Fruit fly (Drosophila melanogaster) whole organism, embryonic: ENCODE measurements around the gene Snx1.

Source experiments
- Aef1 ChIP-seq: fragments of 200-800 bp; sonication (Bioruptor generic); IDR thresholded peaks from 3 replicates; pipeline ENCODE4 v1.3.6; 2022; ENCODE audit warnings: missing biosample characterization, missing genetic modification characterization
- Atf-2 ChIP-seq: fragments of 200-800 bp; sonication (Bioruptor generic); optimal IDR thresholded peaks from 2 replicates; lab custom pipeline; 2016; ENCODE audit warnings: missing biosample characterization, missing genetic modification characterization
- Atf3 ChIP-seq: fragments of 200-800 bp; sonication (Bioruptor generic); optimal IDR thresholded peaks from 3 replicates; lab custom pipeline; 2016; ENCODE audit warnings: missing biosample characterization, missing genetic modification characterization
- B-H1 ChIP-seq: fragments of 200-800 bp; sonication (Bioruptor generic); IDR thresholded peaks from 3 replicates; pipeline ENCODE4 v1.3.6; 2022; ENCODE audit warnings: missing biosample characterization, missing genetic modification characterization
- CG11696 ChIP-seq: fragments of 200-800 bp; sonication (Bioruptor generic); IDR thresholded peaks from 2 replicates; pipeline ENCODE4 v1.3.6; 2022; ENCODE audit warnings: missing biosample characterization, missing genetic modification characterization
- CG11723 ChIP-seq: fragments of 200-800 bp; sonication (Bioruptor generic); optimal IDR thresholded peaks from 2 replicates; lab custom pipeline; 2017; ENCODE audit warnings: missing biosample characterization, mild to moderate bottlenecking, missing genetic modification characterization
- CG12659 ChIP-seq: fragments of 200-800 bp; sonication (Bioruptor generic); optimal IDR thresholded peaks from 3 replicates; lab custom pipeline; 2017; ENCODE audit warnings: mild to moderate bottlenecking, missing biosample characterization, missing genetic modification reagents, missing genetic modification characterization
- CG12769 ChIP-seq: fragments of 200-800 bp; sonication (Bioruptor generic); optimal IDR thresholded peaks from 2 replicates; lab custom pipeline; 2019; ENCODE audit warnings: missing biosample characterization, mild to moderate bottlenecking, missing genetic modification characterization, moderate library complexity
- CG14050 ChIP-seq: fragments of 200-800 bp; sonication (Bioruptor generic); IDR thresholded peaks from 3 replicates; pipeline ENCODE4 v1.3.6; 2022; ENCODE audit warnings: missing biosample characterization, missing genetic modification characterization
- CG14441 ChIP-seq: fragments of 200-800 bp; sonication (Bioruptor generic); IDR thresholded peaks from 2 replicates; pipeline ENCODE4 v1.3.6; 2022; ENCODE audit warnings: missing biosample characterization, missing genetic modification characterization
- CG14710 ChIP-seq: fragments of 200-800 bp; sonication (Bioruptor generic); optimal IDR thresholded peaks from 3 replicates; lab custom pipeline; 2019; ENCODE audit warnings: missing biosample characterization, mild to moderate bottlenecking, missing genetic modification characterization, moderate library complexity
- CG16863 ChIP-seq: fragments of 200-800 bp; sonication (Bioruptor generic); optimal IDR thresholded peaks from 3 replicates; lab custom pipeline; 2016; ENCODE audit warnings: missing biosample characterization, missing genetic modification characterization
- CG17385 ChIP-seq: fragments of 200-800 bp; sonication (Bioruptor generic); optimal IDR thresholded peaks from 3 replicates; lab custom pipeline; 2018; ENCODE audit warnings: missing biosample characterization, mild to moderate bottlenecking, missing genetic modification characterization
- CG30020 ChIP-seq: fragments of 200-800 bp; optimal IDR thresholded peaks from 2 replicates; lab custom pipeline; 2019; ENCODE audit warnings: missing biosample characterization, mild to moderate bottlenecking, missing genetic modification characterization, moderate library complexity
- CG31441 ChIP-seq: fragments of 200-800 bp; sonication (Bioruptor generic); IDR thresholded peaks from 2 replicates; pipeline ENCODE4 v1.3.6; 2022; ENCODE audit warnings: missing biosample characterization, missing genetic modification characterization
- CG4424 ChIP-seq: fragments of 200-800 bp; sonication (Bioruptor generic); optimal IDR thresholded peaks from 3 replicates; lab custom pipeline; 2016; ENCODE audit warnings: missing biosample characterization, missing genetic modification characterization
- CG5245 ChIP-seq: fragments of 200-800 bp; sonication (Bioruptor generic); optimal IDR thresholded peaks from 3 replicates; lab custom pipeline; 2016; ENCODE audit warnings: missing biosample characterization, missing genetic modification characterization
- CG7839 ChIP-seq: fragments of 200-800 bp; sonication (Bioruptor generic); optimal IDR thresholded peaks from 3 replicates; lab custom pipeline; 2018; ENCODE audit warnings: missing biosample characterization, mild to moderate bottlenecking, missing genetic modification characterization, moderate library complexity
- CG9817 ChIP-seq: fragments of 200-800 bp; sonication (Bioruptor generic); optimal IDR thresholded peaks from 2 replicates; lab custom pipeline; 2018; ENCODE audit warnings: missing biosample characterization, mild to moderate bottlenecking, missing genetic modification characterization, moderate library complexity
- Dll ChIP-seq: fragments of 200-800 bp; sonication (Bioruptor generic); IDR thresholded peaks from 4 replicates; pipeline ENCODE4 v1.3.6; 2022; ENCODE audit warnings: missing biosample characterization, missing genetic modification characterization; ENCODE audit not compliant: partially characterized antibody
- E2f2 ChIP-seq: fragments of 200-800 bp; sonication (Bioruptor generic); IDR thresholded peaks from 2 replicates; pipeline ENCODE4 v1.3.6; 2022; ENCODE audit warnings: missing biosample characterization, missing genetic modification characterization
- Ets65A ChIP-seq: fragments of 200-800 bp; sonication (Bioruptor generic); peaks from one replicate; lab custom pipeline; 2016; ENCODE audit warnings: missing biosample characterization, missing genetic modification characterization
- MBD-R2 ChIP-seq: fragments of 200-800 bp; sonication (Bioruptor generic); IDR thresholded peaks from 2 replicates; pipeline ENCODE4 v1.3.6; 2022; ENCODE audit warnings: missing biosample characterization, missing genetic modification characterization
- Med ChIP-seq: fragments of 200-800 bp; sonication (Bioruptor generic); peaks from one replicate; lab custom pipeline; 2016; ENCODE audit warnings: missing biosample characterization, missing genetic modification characterization, mild to moderate bottlenecking, inconsistent platforms, moderate library complexity
- Oaz ChIP-seq: fragments of 200-800 bp; sonication (Bioruptor generic); IDR thresholded peaks from 2 replicates; pipeline ENCODE4 v1.3.6; 2022; ENCODE audit warnings: missing biosample characterization, missing genetic modification characterization
- Oli ChIP-seq: fragments of 200-800 bp; sonication (Bioruptor generic); optimal IDR thresholded peaks from 2 replicates; lab custom pipeline; 2018; ENCODE audit warnings: missing biosample characterization, mild to moderate bottlenecking, missing genetic modification characterization, moderate library complexity
- PHDP ChIP-seq: fragments of 200-800 bp; sonication (Bioruptor generic); optimal IDR thresholded peaks from 3 replicates; lab custom pipeline; 2018; ENCODE audit warnings: missing biosample characterization, mild to moderate bottlenecking, missing genetic modification characterization, moderate library complexity
- Six4 ChIP-seq: fragments of 200-800 bp; sonication (Bioruptor generic); optimal IDR thresholded peaks from 2 replicates; lab custom pipeline; 2016; ENCODE audit warnings: missing biosample characterization, missing genetic modification characterization
- Sox100B ChIP-seq: fragments of 200-800 bp; sonication (Bioruptor generic); optimal IDR thresholded peaks from 3 replicates; lab custom pipeline; 2018; ENCODE audit warnings: missing biosample characterization, mild to moderate bottlenecking, missing genetic modification characterization
- Sry-δ ChIP-seq: fragments of 200-800 bp; sonication (Bioruptor generic); optimal IDR thresholded peaks from 2 replicates; lab custom pipeline; 2016; ENCODE audit warnings: missing biosample characterization, missing genetic modification characterization
- ap ChIP-seq: fragments of 200-800 bp; sonication (Bioruptor generic); IDR thresholded peaks from 2 replicates; pipeline ENCODE4 v1.3.6; 2022; ENCODE audit warnings: missing biosample characterization, missing genetic modification characterization
- ase ChIP-seq: fragments of 200-800 bp; sonication (Bioruptor generic); IDR thresholded peaks from 3 replicates; pipeline ENCODE4 v1.3.6; 2022; ENCODE audit warnings: missing biosample characterization, missing genetic modification characterization
- ash1 ChIP-seq: fragments of 200-800 bp; sonication (Bioruptor generic); optimal IDR thresholded peaks from 2 replicates; lab custom pipeline; 2018; ENCODE audit warnings: missing biosample characterization, mild to moderate bottlenecking, missing genetic modification characterization
- chinmo ChIP-seq: fragments of 200-800 bp; sonication (Bioruptor generic); IDR thresholded peaks from 4 replicates; pipeline ENCODE4 v1.3.6; 2022; ENCODE audit warnings: missing biosample characterization, missing genetic modification characterization; ENCODE audit not compliant: partially characterized antibody
- chn ChIP-seq: fragments of 200-800 bp; sonication (Bioruptor generic); optimal IDR thresholded peaks from 2 replicates; lab custom pipeline; 2016; ENCODE audit warnings: missing biosample characterization, missing genetic modification characterization
- crp ChIP-seq, 2 experiments: fragments of 200-800 bp; sonication (Bioruptor generic); optimal IDR thresholded peaks; 2 replicates in 1 of 2; 3 replicates in 1 of 2; lab custom pipeline; 2017; ENCODE audit warnings: missing biosample characterization in 2 of 2, missing genetic modification characterization in 2 of 2, mild to moderate bottlenecking in 1 of 2, moderate library complexity in 1 of 2
- ind ChIP-seq: fragments of 200-800 bp; sonication (Bioruptor generic); optimal IDR thresholded peaks from 3 replicates; lab custom pipeline; 2016; ENCODE audit warnings: missing biosample characterization, missing genetic modification characterization
- jumu ChIP-seq: fragments of 200-800 bp; sonication (Bioruptor generic); optimal IDR thresholded peaks from 3 replicates; lab custom pipeline; 2016; ENCODE audit warnings: missing biosample characterization, missing genetic modification characterization
- klu ChIP-seq: fragments of 200-800 bp; sonication (Bioruptor generic); IDR thresholded peaks from 2 replicates; pipeline ENCODE4 v1.3.6; 2022; ENCODE audit warnings: missing biosample characterization, missing genetic modification characterization
- nom ChIP-seq: fragments of 200-800 bp; sonication (Bioruptor generic); optimal IDR thresholded peaks from 2 replicates; lab custom pipeline; 2017; ENCODE audit warnings: missing biosample characterization, missing genetic modification characterization, mild to moderate bottlenecking, moderate library complexity, missing genetic modification reagents
- pan ChIP-seq, 4 experiments: fragments of >200 bp in 3 of 4; fragments of 200-800 bp in 1 of 4; sonication (Bioruptor generic) in 1 of 4; optimal IDR thresholded peaks in 3 of 4; IDR thresholded peaks in 1 of 4; 2 replicates each; pipeline versions ENCODE4 v1.3.6 to Lab custom; 2017 to 2022; ENCODE audit warnings: missing biosample characterization in 2 of 4, missing genetic modification characterization in 2 of 4, mixed read lengths in 1 of 4
- pita ChIP-seq: fragments of 200-800 bp; sonication (Bioruptor generic); optimal IDR thresholded peaks from 2 replicates; lab custom pipeline; 2017; ENCODE audit warnings: missing biosample characterization, mild to moderate bottlenecking, missing genetic modification characterization
- sens-2 ChIP-seq: fragments of 200-800 bp; sonication (Bioruptor generic); IDR thresholded peaks from 2 replicates; pipeline ENCODE4 v1.3.6; 2022; ENCODE audit warnings: missing biosample characterization, missing genetic modification characterization
- sisA ChIP-seq: fragments of 200-800 bp; sonication (Bioruptor generic); IDR thresholded peaks from 2 replicates; pipeline ENCODE4 v1.3.6; 2022; ENCODE audit warnings: missing biosample characterization, missing genetic modification characterization
- slbo ChIP-seq: fragments of 200-800 bp; sonication (Bioruptor generic); IDR thresholded peaks from 2 replicates; pipeline ENCODE4 v1.3.6; 2022; ENCODE audit warnings: missing biosample characterization, missing genetic modification characterization
- slp2 ChIP-seq: fragments of 200-800 bp; sonication (Bioruptor generic); optimal IDR thresholded peaks from 2 replicates; lab custom pipeline; 2016; ENCODE audit warnings: missing biosample characterization, missing genetic modification characterization
- tin ChIP-seq: fragments of 200-800 bp; sonication (Bioruptor generic); optimal IDR thresholded peaks from 3 replicates; lab custom pipeline; 2016; ENCODE audit warnings: missing biosample characterization, missing genetic modification characterization
- twi ChIP-seq: fragments of 200-800 bp; optimal IDR thresholded peaks from 2 replicates; lab custom pipeline; 2019; ENCODE audit warnings: missing biosample characterization, mild to moderate bottlenecking, missing genetic modification characterization, moderate library complexity
- vfl ChIP-seq: fragments of 200-800 bp; sonication (Bioruptor generic); optimal IDR thresholded peaks from 2 replicates; lab custom pipeline; 2016; ENCODE audit warnings: missing biosample characterization, missing genetic modification characterization
- wor ChIP-seq: fragments of 200-800 bp; sonication (Bioruptor generic); IDR thresholded peaks from 2 replicates; pipeline ENCODE4 v1.3.6; 2022; ENCODE audit warnings: missing biosample characterization, missing genetic modification characterization

Gene Snx1

dm6 chr2L:3440322-3440721 lies 9.2 kb upstream of the Snx1 start (continued):
- TF ChIP-seq ash1 (GFP tag; lab: Kevin White, UChicago) (no peak), CG17385 (GFP tag; lab: Kevin White, UChicago) (peak; percentile 62), pita (GFP tag; lab: Kevin White, UChicago) (no peak), Dll (no peak), Sry-δ (GFP tag; lab: Kevin White, UChicago) (no peak), CG9817 (tag; lab: Kevin White, UChicago) (no peak), PHDP (peak; percentile 68), Oli (tag; lab: Kevin White, UChicago) (peak; percentile 61), sens-2 (GFP tag; lab: Robert Waterston, UW) (peak; percentile 43; the same call in 1 of the 2 replicates), CG31441 (peak; percentile 74), CG14050 (peak; percentile 37; the same call in 1 of the 3 replicates), Atf3 (peak; percentile 34), CG14710 (peak; percentile 42), sisA (peak; percentile 84), Med (GFP tag; lab: Kevin White, UChicago) (peak; percentile 89), ind (GFP tag; lab: Kevin White, UChicago) (peak; percentile 77), CG4424 (peak; percentile 65), klu (GFP tag; lab: Robert Waterston, UW) (peak; percentile 36; the same call in 1 of the 2 replicates), jumu (GFP tag; lab: Kevin White, UChicago) (peak; percentile 52), CG16863 (GFP tag; lab: Kevin White, UChicago) (peak; percentile 48), CG5245 (GFP tag; lab: Kevin White, UChicago) (peak; percentile 14), CG11723 (GFP tag; lab: Kevin White, UChicago) (peak; percentile 35), E2f2 (GFP tag; lab: Robert Waterston, UW) (peak; percentile 49), CG14441 (GFP tag; lab: Robert Waterston, UW) (peak; percentile 85), chinmo (0 out of 4 replicates have a peak, but pooled peaks have one; percentile 30), Six4 (GFP tag; lab: Kevin White, UChicago) (peak; percentile 64), pan (optimal IDR thresholded peaks at IDR 0.05; lab: Kevin White, UChicago) (no peak), pan (GFP tag; optimal IDR thresholded peaks at IDR 0.05 in 1 of 2, IDR thresholded peaks at IDR 0.05 in 1 of 2) (peak in 1 of 2 experiments; percentile 83), Ets65A (GFP tag; lab: Kevin White, UChicago) (peak; percentile 76), wor (GFP tag; lab: Robert Waterston, UW) (peak; percentile 27; the same call in 1 of the 2 replicates), ase (GFP tag; lab: Robert Waterston, UW) (peak; percentile 81), vfl (GFP tag; lab: Kevin White, UChicago) (no peak), nom (GFP tag; lab: Kevin White, UChicago) (no peak), slp2 (GFP tag; lab: Kevin White, UChicago) (peak; percentile 41), CG12769 (peak; percentile 86), CG11696 (peak; percentile 48; the same call in 1 of the 2 replicates), Aef1 (GFP tag; lab: Robert Waterston, UW) (peak; percentile 44), twi (no peak), CG7839 (peak; percentile 68), Atf-2 (GFP tag; lab: Kevin White, UChicago) (peak; percentile 41), CG30020 (tag; lab: Kevin White, UChicago) (no peak), Oaz (peak; percentile 48; the same call in 1 of the 2 replicates), chn (GFP tag; lab: Kevin White, UChicago) (peak; percentile 54), ap (peak; percentile 43; the same call in 1 of the 2 replicates), MBD-R2 (no peak), CG12659 (GFP tag; lab: Kevin White, UChicago) (peak; percentile 39), slbo (GFP tag; lab: Robert Waterston, UW) (peak; percentile 77), Sox100B (GFP tag; lab: Kevin White, UChicago) (peak; percentile 48), tin (GFP tag; lab: Kevin White, UChicago) (peak; percentile 39), B-H1 (GFP tag; lab: Robert Waterston, UW) (peak; percentile 81), crp (GFP tag; optimal IDR thresholded peaks at IDR 0.05; lab: Kevin White, UChicago) (peak in 1 of 2 experiments; percentile 26)
